Fruit fly (Drosophila melanogaster) whole organism, embryonic: ENCODE data around the gene CG17233.

Experiments used
- D19A ChIP-seq: fragments of 200-800 bp; optimal IDR thresholded peaks from 3 replicates; lab custom pipeline; 2019; ENCODE audit warnings: missing biosample characterization, mild to moderate bottlenecking, missing genetic modification characterization, moderate library complexity
- ash1 ChIP-seq: fragments of 200-800 bp; sonication (Bioruptor generic); optimal IDR thresholded peaks from 2 replicates; lab custom pipeline; 2018; ENCODE audit warnings: missing biosample characterization, mild to moderate bottlenecking, missing genetic modification characterization

DNA sequence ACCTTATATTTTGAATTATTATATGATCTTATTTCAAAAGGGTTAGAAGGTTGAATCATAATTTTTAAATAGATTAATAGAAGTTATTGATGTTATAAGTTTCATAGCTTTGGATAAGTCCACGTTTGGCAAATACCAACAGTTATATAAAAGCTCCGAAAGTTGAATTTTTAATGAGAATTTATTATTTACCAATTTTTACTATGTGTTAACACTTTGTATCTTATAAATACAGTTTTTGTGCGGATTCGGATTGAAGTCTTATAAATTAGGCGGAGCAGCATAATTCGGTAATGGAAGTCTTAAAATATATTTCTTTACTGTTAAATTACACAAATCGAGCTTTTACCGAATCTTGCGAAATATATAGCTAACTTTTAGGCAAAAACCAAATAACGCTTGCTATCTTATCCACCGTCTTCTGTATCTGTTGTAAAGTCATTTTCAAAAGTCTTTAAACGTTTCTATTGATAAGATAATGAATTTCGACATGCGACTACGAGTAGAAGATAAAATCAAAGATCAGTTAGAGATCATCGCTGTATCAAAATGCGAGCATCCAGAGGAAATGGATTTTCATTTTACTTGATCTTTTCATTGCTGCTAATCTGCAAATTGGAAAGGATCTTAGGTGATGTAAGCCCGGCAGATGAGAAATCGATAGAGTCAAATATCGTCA, 42.0 kb downstream of the CG17233 start, which contains the start of gene CG42833:
- no peak for TF ChIP-seq ash1
- no peak for TF ChIP-seq D19A (tag; lab: Kevin White, UChicago)
